Worm (Caenorhabditis elegans) whole organism, L4 larva: ENCODE results near the gene F35C11.5.

Experiments used
- aly-2 ChIP-seq: sonication (generic microtip); optimal IDR thresholded peaks from 2 replicates; lab custom pipeline; 2018; ENCODE audit warnings: missing biosample characterization, missing genetic modification characterization
- ama-1 ChIP-seq: fragments of 150-350 bp; optimal IDR thresholded peaks from 2 replicates; lab custom pipeline; 2014; ENCODE audit warnings: inconsistent platforms, mixed read lengths
- egl-43 ChIP-seq: fragments of 200-800 bp; sonication (Bioruptor generic); IDR thresholded peaks from 2 replicates; pipeline ENCODE4 v1.3.6; 2022; ENCODE audit warnings: missing genetic modification reagents, missing genetic modification characterization, missing compliant biosample characterization
- fkh-10 ChIP-seq: fragments of 150-350 bp; optimal IDR thresholded peaks from 2 replicates; lab custom pipeline; 2014; ENCODE audit warnings: missing biosample characterization, missing genetic modification reagents, missing genetic modification characterization
- mdt-29 ChIP-seq: fragments of 200-800 bp; sonication (Bioruptor generic); IDR thresholded peaks from 2 replicates; pipeline ENCODE4 v1.3.6; 2022; ENCODE audit warnings: missing genetic modification reagents, missing genetic modification characterization, missing compliant biosample characterization
- sdz-12 ChIP-seq: fragments of 200-800 bp; sonication (Bioruptor generic); optimal IDR thresholded peaks from 2 replicates; lab custom pipeline; 2018; ENCODE audit warnings: mild to moderate bottlenecking, missing genetic modification characterization, missing compliant biosample characterization
- unc-130 ChIP-seq: sonication (generic microtip); optimal IDR thresholded peaks from 2 replicates; lab custom pipeline; 2016; ENCODE audit warnings: missing genetic modification reagents, missing genetic modification characterization, missing compliant biosample characterization
- unc-39 ChIP-seq: sonication (generic microtip); optimal IDR thresholded peaks from 2 replicates; lab custom pipeline; 2017; ENCODE audit warnings: missing biosample characterization, missing genetic modification characterization

DNA sequence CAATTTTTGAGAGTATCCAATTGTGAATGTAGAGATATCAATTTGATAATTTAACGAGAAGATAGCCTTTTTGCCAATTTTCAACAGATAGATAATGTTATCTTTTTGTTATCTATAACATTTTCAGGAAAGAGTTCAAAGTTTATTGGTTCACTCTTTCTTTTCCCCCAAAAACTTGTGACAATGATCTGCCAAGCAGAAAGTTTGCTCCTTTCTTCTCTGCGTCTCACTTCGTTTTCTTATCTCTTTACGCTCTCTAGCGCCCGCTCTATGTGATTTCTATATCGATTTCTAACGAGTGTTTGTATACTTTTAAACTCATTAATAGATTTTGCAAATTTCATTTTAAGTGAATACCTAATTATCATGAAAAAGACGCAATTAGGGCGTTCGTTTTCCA is 27.1 kb upstream of the F35C11.5 start:
- TF ChIP-seq egl-43 (GFP tag; lab: Robert Waterston, UW) = no peak
- TF ChIP-seq mdt-29 (GFP tag; lab: Robert Waterston, UW) = no peak
- TF ChIP-seq unc-130 (GFP tag; lab: Kevin White, UChicago) = no peak
- no peak for TF ChIP-seq ama-1 (lab: Kevin White, UChicago)
- no peak for TF ChIP-seq sdz-12 (GFP tag; lab: Kevin White, UChicago)
- no peak for TF ChIP-seq aly-2
- TF ChIP-seq fkh-10 (GFP tag; lab: Kevin White, UChicago) = no peak
- no peak for TF ChIP-seq unc-39 (tag; lab: Kevin White, UChicago)
